Worm (Caenorhabditis elegans) whole organism, young adult: ENCODE data around the gene C39E9.12.

ENCODE experiments used
- B0261.1 ChIP-seq: sonication (generic microtip); optimal IDR thresholded peaks from 2 replicates; lab custom pipeline; 2016; ENCODE audit warnings: mild to moderate bottlenecking, missing genetic modification characterization, moderate library complexity, missing compliant biosample characterization
- C17E4.6 ChIP-seq: fragments of 200-800 bp; sonication (Bioruptor generic); IDR thresholded peaks from 2 replicates; pipeline ENCODE4 v1.3.6; 2022; ENCODE audit warnings: missing genetic modification reagents, missing genetic modification characterization, missing compliant biosample characterization
- F10E7.11 ChIP-seq: sonication (generic microtip); optimal IDR thresholded peaks from 2 replicates; lab custom pipeline; 2017; ENCODE audit warnings: mild to moderate bottlenecking, missing genetic modification characterization, moderate library complexity, missing compliant biosample characterization
- F23B12.7 ChIP-seq: sonication (generic microtip); optimal IDR thresholded peaks from 2 replicates; lab custom pipeline; 2017; ENCODE audit warnings: missing genetic modification characterization, mild to moderate bottlenecking, missing compliant biosample characterization, antibody characterized with exemption, moderate library complexity; ENCODE audit not compliant: insufficient read depth
- F52B5.7 ChIP-seq: sonication (generic microtip); optimal IDR thresholded peaks from 2 replicates; lab custom pipeline; 2016; ENCODE audit warnings: mild to moderate bottlenecking, missing genetic modification characterization, missing compliant biosample characterization
- Y53G8AR.9 ChIP-seq: fragments of 200-800 bp; sonication (Bioruptor generic); conservative IDR thresholded peaks from 2 replicates; pipeline ENCODE4 v1.3.6; 2022; ENCODE audit warnings: missing genetic modification reagents, missing genetic modification characterization, missing compliant biosample characterization
- Y67H2A.10 ChIP-seq: fragments of 200-800 bp; sonication (Bioruptor generic); conservative IDR thresholded peaks from 2 replicates; pipeline ENCODE4 v1.3.6; 2022; ENCODE audit warnings: missing genetic modification reagents, missing genetic modification characterization, missing compliant biosample characterization
- Y79H2A.3 ChIP-seq: fragments of 200-800 bp; sonication (Bioruptor generic); conservative IDR thresholded peaks from 2 replicates; pipeline ENCODE4 v1.3.6; 2022; ENCODE audit warnings: missing genetic modification reagents, missing genetic modification characterization, missing compliant biosample characterization
- Y95B8A.8 ChIP-seq: fragments of 200-800 bp; sonication (Bioruptor generic); IDR thresholded peaks from 2 replicates; pipeline ENCODE4 v1.3.6; 2022; ENCODE audit warnings: missing genetic modification reagents, missing genetic modification characterization, missing compliant biosample characterization
- ZK185.1 ChIP-seq: sonication (generic microtip); optimal IDR thresholded peaks from 2 replicates; lab custom pipeline; 2016; ENCODE audit warnings: mild to moderate bottlenecking, missing genetic modification characterization, missing compliant biosample characterization; ENCODE audit not compliant: poor library complexity, severe bottlenecking
- ama-1 ChIP-seq, 3 experiments: fragments of 150-350 bp in 1 of 3; sonication (generic microtip) in 2 of 3; optimal IDR thresholded peaks; 2 replicates each; lab custom pipeline; 2014 to 2018; ENCODE audit warnings: missing biosample characterization in 2 of 3, missing genetic modification characterization in 2 of 3, missing genetic modification reagents in 2 of 3
- aptf-2 ChIP-seq: fragments of 200-800 bp; sonication (Bioruptor generic); conservative IDR thresholded peaks from 2 replicates; pipeline ENCODE4 v1.3.6; 2022; ENCODE audit warnings: missing genetic modification reagents, missing genetic modification characterization, missing compliant biosample characterization
- attf-5 ChIP-seq: fragments of 200-800 bp; sonication (Bioruptor generic); optimal IDR thresholded peaks from 2 replicates; lab custom pipeline; 2018; ENCODE audit warnings: mild to moderate bottlenecking, missing genetic modification characterization, missing compliant biosample characterization
- ceh-100 ChIP-seq: fragments of 200-800 bp; sonication (Bioruptor generic); IDR thresholded peaks from 2 replicates; pipeline ENCODE4 v1.3.6; 2022; ENCODE audit warnings: missing genetic modification reagents, missing genetic modification characterization, missing compliant biosample characterization
- ceh-40 ChIP-seq: fragments of 200-800 bp; sonication (Bioruptor generic); IDR thresholded peaks from 2 replicates; pipeline ENCODE4 v1.3.6; 2022; ENCODE audit warnings: missing genetic modification characterization, missing compliant biosample characterization
- ceh-58 ChIP-seq: fragments of 200-800 bp; sonication (Bioruptor generic); IDR thresholded peaks from 2 replicates; pipeline ENCODE4 v1.3.6; 2022; ENCODE audit warnings: missing genetic modification characterization, missing compliant biosample characterization
- ceh-79 ChIP-seq: sonication (generic microtip); optimal IDR thresholded peaks from 2 replicates; lab custom pipeline; 2017; ENCODE audit warnings: mild to moderate bottlenecking, missing genetic modification characterization, missing compliant biosample characterization
- chd-7 ChIP-seq: sonication (generic microtip); optimal IDR thresholded peaks from 2 replicates; lab custom pipeline; 2016; ENCODE audit warnings: mild to moderate bottlenecking, missing genetic modification characterization, moderate library complexity, missing compliant biosample characterization
- die-1 ChIP-seq: sonication (generic microtip); optimal IDR thresholded peaks from 2 replicates; lab custom pipeline; 2016; ENCODE audit warnings: missing genotype, mild to moderate bottlenecking, missing genetic modification characterization, missing compliant biosample characterization
- egrh-3 ChIP-seq: fragments of 200-800 bp; sonication (Bioruptor generic); IDR thresholded peaks from 2 replicates; pipeline ENCODE4 v1.3.6; 2022; ENCODE audit warnings: missing genetic modification reagents, missing genetic modification characterization, missing compliant biosample characterization
- ekl-4 ChIP-seq: fragments of 200-800 bp; sonication (Bioruptor generic); IDR thresholded peaks from 2 replicates; pipeline ENCODE4 v1.3.6; 2022; ENCODE audit warnings: missing genetic modification reagents, missing genetic modification characterization, missing compliant biosample characterization
- ets-4 ChIP-seq: fragments of 200-800 bp; sonication (Bioruptor generic); optimal IDR thresholded peaks from 2 replicates; lab custom pipeline; 2018; ENCODE audit warnings: mild to moderate bottlenecking, missing genetic modification characterization, missing compliant biosample characterization
- hmg-1.2 ChIP-seq: fragments of 200-800 bp; sonication (Bioruptor generic); IDR thresholded peaks from 2 replicates; pipeline ENCODE4 v1.3.6; 2022; ENCODE audit warnings: missing genetic modification reagents, missing genetic modification characterization, missing compliant biosample characterization
- hmg-20 ChIP-seq: fragments of 200-800 bp; sonication (Bioruptor generic); IDR thresholded peaks from 2 replicates; pipeline ENCODE4 v1.3.6; 2022; ENCODE audit warnings: missing genetic modification reagents, missing genetic modification characterization, missing compliant biosample characterization
- hrde-1 ChIP-seq: sonication (generic microtip); optimal IDR thresholded peaks from 2 replicates; lab custom pipeline; 2016; ENCODE audit warnings: missing genetic modification characterization, mild to moderate bottlenecking, missing compliant biosample characterization, moderate library complexity, missing genotype, missing genetic modification reagents, borderline replicate concordance
- lin-26 ChIP-seq: fragments of 200-800 bp; sonication (Bioruptor generic); IDR thresholded peaks from 2 replicates; pipeline ENCODE4 v1.3.6; 2022; ENCODE audit warnings: missing genetic modification reagents, missing genetic modification characterization, missing compliant biosample characterization
- lin-35 ChIP-seq, 3 experiments: fragments of 150-350 bp in 2 of 3; sonication (generic microtip) in 1 of 3; optimal IDR thresholded peaks; 2 replicates each; lab custom pipeline; 2014 to 2018; ENCODE audit warnings: missing biosample characterization in 3 of 3, missing genetic modification characterization in 3 of 3, missing genetic modification reagents in 3 of 3
- lin-40 ChIP-seq: sonication (generic microtip); optimal IDR thresholded peaks from 2 replicates; lab custom pipeline; 2016; ENCODE audit warnings: missing genetic modification characterization, mild to moderate bottlenecking, missing compliant biosample characterization, missing genotype, missing genetic modification reagents
- lir-1 ChIP-seq: fragments of 200-800 bp; sonication (Bioruptor generic); conservative IDR thresholded peaks from 2 replicates; pipeline ENCODE4 v1.3.6; 2022; ENCODE audit warnings: missing genetic modification reagents, missing genetic modification characterization, missing compliant biosample characterization
- madf-8 ChIP-seq: fragments of 200-800 bp; sonication (Bioruptor generic); conservative IDR thresholded peaks from 2 replicates; pipeline ENCODE4 v1.3.6; 2022; ENCODE audit warnings: missing genetic modification reagents, missing genetic modification characterization, missing compliant biosample characterization
- nfyb-1 ChIP-seq: fragments of 200-800 bp; sonication (Bioruptor generic); IDR thresholded peaks from 2 replicates; pipeline ENCODE4 v1.3.6; 2022; ENCODE audit warnings: missing genetic modification reagents, missing genetic modification characterization, missing compliant biosample characterization
- nhr-120 ChIP-seq: fragments of 200-800 bp; sonication (Bioruptor generic); IDR thresholded peaks from 2 replicates; pipeline ENCODE4 v1.3.6; 2022; ENCODE audit warnings: missing genetic modification characterization, missing compliant biosample characterization
- pbrm-1 ChIP-seq: fragments of 200-800 bp; sonication (Bioruptor generic); IDR thresholded peaks from 2 replicates; pipeline ENCODE4 v1.3.6; 2022; ENCODE audit warnings: missing genetic modification reagents, missing genetic modification characterization, missing compliant biosample characterization
- repo-1 ChIP-seq: sonication (generic microtip); optimal IDR thresholded peaks from 2 replicates; lab custom pipeline; 2017; ENCODE audit warnings: mild to moderate bottlenecking, missing genetic modification characterization, missing compliant biosample characterization
- snpc-1.3 ChIP-seq: sonication (generic microtip); optimal IDR thresholded peaks from 2 replicates; lab custom pipeline; 2017; ENCODE audit warnings: missing genetic modification characterization, mild to moderate bottlenecking, missing compliant biosample characterization, antibody characterized with exemption, moderate library complexity, missing genotype, missing genetic modification reagents; ENCODE audit not compliant: insufficient read depth
- tbp1 ChIP-seq: fragments of 200-800 bp; sonication (Bioruptor generic); optimal IDR thresholded peaks from 2 replicates; lab custom pipeline; 2018; ENCODE audit warnings: mild to moderate bottlenecking, missing genetic modification characterization, missing compliant biosample characterization
- zfh-2 ChIP-seq: fragments of 200-800 bp; sonication (Bioruptor generic); conservative IDR thresholded peaks from 2 replicates; pipeline ENCODE4 v1.3.6; 2022; ENCODE audit warnings: missing genetic modification reagents, missing genetic modification characterization, missing compliant biosample characterization
- ztf-28 ChIP-seq: fragments of 200-800 bp; sonication (Bioruptor generic); IDR thresholded peaks from 2 replicates; pipeline ENCODE4 v1.3.6; 2022; ENCODE audit warnings: missing genetic modification reagents, missing genetic modification characterization, missing compliant biosample characterization
- ztf-6 ChIP-seq: fragments of 200-800 bp; sonication (Bioruptor generic); IDR thresholded peaks from 2 replicates; pipeline ENCODE4 v1.3.6; 2022; ENCODE audit warnings: missing genetic modification reagents, missing genetic modification characterization, missing compliant biosample characterization

The C39E9.12 gene

ce11 chrIV:13082836-13083763 lies 10.7 kb upstream of the C39E9.12 start (continued):
- TF ChIP-seq ztf-28, result no peak
- no peak for TF ChIP-seq ekl-4 (GFP tag; lab: Robert Waterston, UW)
- peak; percentile 36 for TF ChIP-seq lin-40 (tag; lab: Kevin White, UChicago)
- 0 out of 2 replicates have a peak, but pooled peaks have one; percentile 1 for TF ChIP-seq ceh-40 (GFP tag; lab: Robert Waterston, UW)
- peak; percentile 22; the same call in 1 of the 2 replicates for TF ChIP-seq lin-26 (GFP tag; lab: Robert Waterston, UW)
- no peak for TF ChIP-seq C17E4.6
- peak; percentile 4 for TF ChIP-seq F10E7.11 (tag; lab: Kevin White, UChicago)
- 0 out of 2 replicates have a peak, but pooled peaks have one; percentile 40 for TF ChIP-seq nfyb-1 (GFP tag; lab: Robert Waterston, UW)
- TF ChIP-seq ceh-100 (GFP tag; lab: Robert Waterston, UW), result no peak
- peak; percentile 20 for TF ChIP-seq ZK185.1 (tag; lab: Kevin White, UChicago)
- TF ChIP-seq ets-4 (GFP tag; lab: Kevin White, UChicago), result no peak
- TF ChIP-seq Y67H2A.10 (GFP tag; lab: Robert Waterston, UW), result no peak
- TF ChIP-seq Y53G8AR.9 (GFP tag; lab: Robert Waterston, UW), result peak; percentile 28; the same call in 1 of the 2 replicates
- TF ChIP-seq chd-7, result peak; percentile 59
- TF ChIP-seq hmg-1.2 (GFP tag; lab: Robert Waterston, UW), result 0 out of 2 replicates have a peak, but pooled peaks have one; percentile 8

- no peak for TF ChIP-seq lir-1 (GFP tag; lab: Robert Waterston, UW)
- no peak for TF ChIP-seq F23B12.7 (tag; lab: Kevin White, UChicago)
- no peak for TF ChIP-seq Y79H2A.3 (GFP tag; lab: Robert Waterston, UW)
- TF ChIP-seq repo-1 (tag; lab: Kevin White, UChicago), result no peak
- no peak for TF ChIP-seq die-1 (tag; lab: Kevin White, UChicago)
Observed at ce11 chrIV:13085675-13086074, 8.1 kb upstream of the C39E9.12 start.

- TF ChIP-seq lir-1 (GFP tag; lab: Robert Waterston, UW) (no peak), nfyb-1 (GFP tag; lab: Robert Waterston, UW) (no peak), aptf-2 (no peak), snpc-1.3 (tag; lab: Kevin White, UChicago) (no peak), ztf-6 (GFP tag; lab: Robert Waterston, UW) (no peak), F23B12.7 (tag; lab: Kevin White, UChicago) (no peak), nhr-120 (no peak), ztf-28 (no peak), tbp1 (no peak), F52B5.7 (no peak), B0261.1 (tag; lab: Kevin White, UChicago) (no peak), hmg-1.2 (GFP tag; lab: Robert Waterston, UW) (no peak), repo-1 (tag; lab: Kevin White, UChicago) (no peak), attf-5 (GFP tag; lab: Kevin White, UChicago) (no peak), lin-35 (GFP tag; optimal IDR thresholded peaks at IDR 0.05; lab: Kevin White, UChicago) (no peak)
Observed at ce11 chrIV:13086705-13087104, 7.1 kb upstream of the C39E9.12 start, which contains the start of gene spin-2. Gene spin-2 (plus strand): TSS chrIV:13087005.

ce11 chrIV:13089671-13090242 lies 4.0 kb upstream of the C39E9.12 start:
- no peak for TF ChIP-seq ceh-79
- TF ChIP-seq egrh-3 (GFP tag; lab: Robert Waterston, UW), result peak; percentile 85
- TF ChIP-seq hmg-20 (GFP tag; lab: Robert Waterston, UW), result 0 out of 2 replicates have a peak, but pooled peaks have one; percentile 8
- TF ChIP-seq ama-1 (optimal IDR thresholded peaks at IDR 0.05; lab: Kevin White, UChicago), result no peak
- TF ChIP-seq ama-1 (GFP tag; optimal IDR thresholded peaks at IDR 0.05; lab: Kevin White, UChicago), result no peak
- no peak for TF ChIP-seq hrde-1 (tag; lab: Kevin White, UChicago)
- TF ChIP-seq madf-8 (GFP tag; lab: Robert Waterston, UW), result no peak
- no peak for TF ChIP-seq attf-5 (GFP tag; lab: Kevin White, UChicago)
- no peak for TF ChIP-seq Y79H2A.3 (GFP tag; lab: Robert Waterston, UW)
- TF ChIP-seq pbrm-1 (GFP tag; lab: Robert Waterston, UW), result 0 out of 2 replicates have a peak, but pooled peaks have one; percentile 19
- peak; percentile 92; the same call in 1 of the 2 replicates for TF ChIP-seq zfh-2 (GFP tag; lab: Robert Waterston, UW)
- TF ChIP-seq ceh-58 (GFP tag; lab: Robert Waterston, UW), result no peak
- no peak for TF ChIP-seq Y95B8A.8 (GFP tag; lab: Robert Waterston, UW)
